Worm (Caenorhabditis elegans) whole organism, L4 larva: ENCODE data around the gene F49C12.11.

Experiments used
- F49E8.2 ChIP-seq: sonication (generic microtip); optimal IDR thresholded peaks from 2 replicates; lab custom pipeline; 2016; ENCODE audit warnings: missing compliant biosample characterization, mild to moderate bottlenecking, missing genetic modification characterization, borderline replicate concordance
- R02D3.7 ChIP-seq: fragments of 150-350 bp; sonication (generic microtip); optimal IDR thresholded peaks from 3 replicates; lab custom pipeline; 2014; ENCODE audit warnings: missing biosample characterization, missing genetic modification characterization
- Y105C5A.15 ChIP-seq: fragments of 200-800 bp; sonication (Bioruptor generic); IDR thresholded peaks from 2 replicates; pipeline ENCODE4 v1.3.6; 2022; ENCODE audit warnings: missing genetic modification characterization, missing compliant biosample characterization
- Y5F2A.4 ChIP-seq: fragments of 200-800 bp; sonication (Bioruptor generic); optimal IDR thresholded peaks from 2 replicates; lab custom pipeline; 2018; ENCODE audit warnings: mild to moderate bottlenecking, missing genetic modification characterization, missing compliant biosample characterization
- aha-1 ChIP-seq: fragments of 150-350 bp; peaks from one replicate; lab custom pipeline; 2014; ENCODE audit warnings: missing biosample characterization, missing genetic modification characterization
- arid-1 ChIP-seq: fragments of 200-800 bp; sonication (Bioruptor generic); conservative IDR thresholded peaks from 2 replicates; pipeline ENCODE4 v1.3.6; 2022; ENCODE audit warnings: missing genetic modification reagents, missing genetic modification characterization, missing compliant biosample characterization
- attf-4 ChIP-seq: sonication (generic microtip); optimal IDR thresholded peaks from 3 replicates; lab custom pipeline; 2017; ENCODE audit warnings: missing biosample characterization, missing genetic modification characterization
- ceh-20 ChIP-seq: fragments of 200-800 bp; sonication (Bioruptor generic); IDR thresholded peaks from 2 replicates; pipeline ENCODE4 v1.3.6; 2022; ENCODE audit warnings: missing genetic modification reagents, missing genetic modification characterization, missing compliant biosample characterization
- daf-16 ChIP-seq, 3 experiments: sonication (generic microtip); optimal IDR thresholded peaks; 2 replicates each; lab custom pipeline; 2016 to 2017; ENCODE audit warnings: missing genetic modification characterization in 3 of 3, missing genetic modification reagents in 3 of 3, mild to moderate bottlenecking in 2 of 3, missing compliant biosample characterization in 2 of 3, missing biosample characterization in 1 of 3, moderate library complexity in 1 of 3
- dmd-6 ChIP-seq: fragments of 200-800 bp; sonication (Bioruptor generic); IDR thresholded peaks from 2 replicates; pipeline ENCODE4 v1.3.6; 2022; ENCODE audit warnings: missing genetic modification reagents, missing genetic modification characterization, missing compliant biosample characterization
- dpl-1 ChIP-seq: fragments of 150-350 bp; optimal IDR thresholded peaks from 2 replicates; lab custom pipeline; 2014; ENCODE audit warnings: missing biosample characterization, missing genetic modification reagents, missing genetic modification characterization
- dve-1 ChIP-seq: sonication (generic microtip); optimal IDR thresholded peaks from 2 replicates; lab custom pipeline; 2017; ENCODE audit warnings: antibody characterized with exemption, mild to moderate bottlenecking, missing genetic modification characterization, missing compliant biosample characterization; ENCODE audit not compliant: insufficient read depth
- egl-27 ChIP-seq: sonication (generic microtip); optimal IDR thresholded peaks from 3 replicates; lab custom pipeline; 2017; ENCODE audit warnings: missing biosample characterization, missing genetic modification reagents, missing genetic modification characterization
- egl-43 ChIP-seq: fragments of 200-800 bp; sonication (Bioruptor generic); IDR thresholded peaks from 2 replicates; pipeline ENCODE4 v1.3.6; 2022; ENCODE audit warnings: missing genetic modification reagents, missing genetic modification characterization, missing compliant biosample characterization
- fkh-10 ChIP-seq: fragments of 150-350 bp; optimal IDR thresholded peaks from 2 replicates; lab custom pipeline; 2014; ENCODE audit warnings: missing biosample characterization, missing genetic modification reagents, missing genetic modification characterization
- hif-1 ChIP-seq, 2 experiments: sonication (generic microtip); optimal IDR thresholded peaks; 2 replicates each; lab custom pipeline; 2016 to 2017; ENCODE audit warnings: missing compliant biosample characterization in 2 of 2, missing genetic modification characterization in 2 of 2, missing genetic modification reagents in 2 of 2, missing genotype in 2 of 2, mild to moderate bottlenecking in 1 of 2
- hlh-11 ChIP-seq: fragments of 200-800 bp; sonication (Bioruptor generic); optimal IDR thresholded peaks from 2 replicates; lab custom pipeline; 2018; ENCODE audit warnings: mild to moderate bottlenecking, missing genetic modification characterization, missing compliant biosample characterization
- hlh-30 ChIP-seq: sonication (generic microtip); optimal IDR thresholded peaks from 2 replicates; lab custom pipeline; 2017; ENCODE audit warnings: antibody characterized with exemption, mild to moderate bottlenecking, missing genetic modification characterization, missing compliant biosample characterization; ENCODE audit not compliant: insufficient read depth
- hmg-1.1 ChIP-seq: fragments of 200-800 bp; sonication (Bioruptor generic); IDR thresholded peaks from 2 replicates; pipeline ENCODE4 v1.3.6; 2022; ENCODE audit warnings: missing genetic modification reagents, missing genetic modification characterization, missing compliant biosample characterization
- lin-1 ChIP-seq: fragments of 200-800 bp; sonication (Bioruptor generic); IDR thresholded peaks from 2 replicates; pipeline ENCODE4 v1.3.6; 2022; ENCODE audit warnings: missing genetic modification reagents, missing genetic modification characterization, missing compliant biosample characterization
- lin-13 ChIP-seq: fragments of 150-350 bp; optimal IDR thresholded peaks from 2 replicates; lab custom pipeline; 2014; ENCODE audit warnings: missing biosample characterization, missing genetic modification reagents, missing genetic modification characterization
- lin-29 ChIP-seq: fragments of 200-800 bp; sonication (Bioruptor generic); IDR thresholded peaks from 2 replicates; pipeline ENCODE4 v1.3.6; 2022; ENCODE audit warnings: missing genetic modification reagents, missing genetic modification characterization, missing compliant biosample characterization
- lin-38 ChIP-seq: fragments of 200-800 bp; sonication (Bioruptor generic); IDR thresholded peaks from 2 replicates; pipeline ENCODE4 v1.3.6; 2022; ENCODE audit warnings: missing genetic modification reagents, missing genetic modification characterization, missing compliant biosample characterization
- lsy-2 ChIP-seq, 2 experiments: fragments of 150-350 bp in 1 of 2; sonication (generic microtip) in 1 of 2; optimal IDR thresholded peaks; 2 replicates each; lab custom pipeline; 2014 to 2017; ENCODE audit warnings: missing biosample characterization in 2 of 2, missing genetic modification characterization in 2 of 2
- madf-9 ChIP-seq: fragments of 200-800 bp; sonication (Bioruptor generic); conservative IDR thresholded peaks from 2 replicates; pipeline ENCODE4 v1.3.6; 2022; ENCODE audit warnings: missing genetic modification reagents, missing genetic modification characterization, missing compliant biosample characterization
- mep-1 ChIP-seq: fragments of 150-350 bp; sonication (generic microtip); optimal IDR thresholded peaks from 3 replicates; lab custom pipeline; 2014; ENCODE audit warnings: missing biosample characterization, missing genetic modification characterization
- mes-2 ChIP-seq: sonication (generic microtip); optimal IDR thresholded peaks from 2 replicates; lab custom pipeline; 2016; ENCODE audit warnings: missing genotype, mild to moderate bottlenecking, missing genetic modification characterization, missing compliant biosample characterization; ENCODE audit not compliant: poor library complexity, severe bottlenecking
- nhr-102 ChIP-seq: sonication (generic microtip); optimal IDR thresholded peaks from 2 replicates; lab custom pipeline; 2016; ENCODE audit warnings: mild to moderate bottlenecking, missing genetic modification characterization, moderate library complexity, missing compliant biosample characterization
- nhr-28 ChIP-seq: fragments of 150-350 bp; optimal IDR thresholded peaks from 2 replicates; lab custom pipeline; 2014; ENCODE audit warnings: missing biosample characterization, missing genetic modification characterization
- nhr-41 ChIP-seq: fragments of 200-800 bp; sonication (Bioruptor generic); IDR thresholded peaks from 2 replicates; pipeline ENCODE4 v1.3.6; 2022; ENCODE audit warnings: missing genetic modification reagents, missing genetic modification characterization, missing compliant biosample characterization
- nhr-42 ChIP-seq: fragments of 200-800 bp; sonication (Bioruptor generic); IDR thresholded peaks from 2 replicates; pipeline ENCODE4 v1.3.6; 2022; ENCODE audit warnings: missing genetic modification characterization, missing compliant biosample characterization
- nhr-77 ChIP-seq: fragments of 150-350 bp; optimal IDR thresholded peaks from 2 replicates; lab custom pipeline; 2014; ENCODE audit warnings: missing biosample characterization, missing genetic modification characterization
- pha-4 ChIP-seq, 2 experiments: fragments of 150-350 bp in 1 of 2; fragments of 200-800 bp in 1 of 2; sonication (Bioruptor generic) in 1 of 2; IDR thresholded peaks in 1 of 2; optimal IDR thresholded peaks in 1 of 2; 2 replicates each; pipeline versions ENCODE4 v1.3.6 to Lab custom; 2014 to 2022; ENCODE audit warnings: missing genetic modification characterization in 2 of 2, missing genetic modification reagents in 2 of 2, missing biosample characterization in 1 of 2, missing compliant biosample characterization in 1 of 2
- pqm-1 ChIP-seq: sonication (generic microtip); optimal IDR thresholded peaks from 2 replicates; lab custom pipeline; 2017; ENCODE audit warnings: missing biosample characterization, missing genetic modification characterization
- sdz-12 ChIP-seq: fragments of 200-800 bp; sonication (Bioruptor generic); optimal IDR thresholded peaks from 2 replicates; lab custom pipeline; 2018; ENCODE audit warnings: mild to moderate bottlenecking, missing genetic modification characterization, missing compliant biosample characterization
- skn-1 ChIP-seq: fragments of 150-350 bp; optimal IDR thresholded peaks from 2 replicates; lab custom pipeline; 2014; ENCODE audit warnings: missing biosample characterization, missing genetic modification characterization
- unc-130 ChIP-seq: sonication (generic microtip); optimal IDR thresholded peaks from 2 replicates; lab custom pipeline; 2016; ENCODE audit warnings: missing genetic modification reagents, missing genetic modification characterization, missing compliant biosample characterization
- zip-11 ChIP-seq: fragments of 200-800 bp; sonication (Bioruptor generic); IDR thresholded peaks from 2 replicates; pipeline ENCODE4 v1.3.6; 2022; ENCODE audit warnings: missing genetic modification characterization, missing compliant biosample characterization
- zip-2 ChIP-seq: fragments of 150-350 bp; optimal IDR thresholded peaks from 2 replicates; lab custom pipeline; 2014; ENCODE audit warnings: missing biosample characterization, missing genetic modification characterization
- ztf-7 ChIP-seq: fragments of 150-350 bp; optimal IDR thresholded peaks from 2 replicates; lab custom pipeline; 2014; ENCODE audit warnings: missing biosample characterization, missing genetic modification characterization

The F49C12.11 gene

ce11 chrIV:9333007-9333406 is 13.8 kb downstream of the F49C12.11 start (continued):
- TF ChIP-seq hif-1 (tag; optimal IDR thresholded peaks at IDR 0.05; lab: Kevin White, UChicago) = no peak

- TF ChIP-seq nhr-102 (tag; lab: Kevin White, UChicago) = no peak
- peak; percentile 23 for TF ChIP-seq nhr-77 (tag; lab: Kevin White, UChicago)
- TF ChIP-seq nhr-28 (tag; lab: Kevin White, UChicago) = peak; percentile 27
- no peak for TF ChIP-seq nhr-42 (GFP tag; lab: Robert Waterston, UW)
- no peak for TF ChIP-seq R02D3.7 (tag; lab: Kevin White, UChicago)
- TF ChIP-seq lin-1 (GFP tag; lab: Robert Waterston, UW) = peak; percentile 49; the same call in 1 of the 2 replicates
- no peak for TF ChIP-seq fkh-10 (GFP tag; lab: Kevin White, UChicago)
- no peak for TF ChIP-seq ztf-7 (tag; lab: Kevin White, UChicago)
- TF ChIP-seq unc-130 = no peak
- 0 out of 2 replicates have a peak, but pooled peaks have one; percentile 40 for TF ChIP-seq hmg-1.1 (GFP tag; lab: Robert Waterston, UW)
- no peak for TF ChIP-seq zip-2
- no peak for TF ChIP-seq attf-4 (tag; lab: Kevin White, UChicago)
- peak; percentile 63 for TF ChIP-seq aha-1 (tag; lab: Kevin White, UChicago)
- no peak for TF ChIP-seq skn-1 (tag; lab: Kevin White, UChicago)
- TF ChIP-seq lin-13 (GFP tag; lab: Kevin White, UChicago) = no peak
- TF ChIP-seq egl-43 (GFP tag; lab: Robert Waterston, UW) = no peak
- peak in 1 of 2 experiments; percentile 57 for TF ChIP-seq lsy-2 (tag; optimal IDR thresholded peaks at IDR 0.05; lab: Kevin White, UChicago)
- TF ChIP-seq dmd-6 (GFP tag; lab: Robert Waterston, UW) = peak; percentile 75
- TF ChIP-seq madf-9 (GFP tag; lab: Robert Waterston, UW) = no peak
- peak; percentile 35 for TF ChIP-seq dpl-1
- no peak for TF ChIP-seq Y105C5A.15
- no peak for TF ChIP-seq pha-4 (GFP tag; IDR thresholded peaks at IDR 0.05; lab: Robert Waterston, UW)
- peak; percentile 40 for TF ChIP-seq pha-4 (tag; optimal IDR thresholded peaks at IDR 0.05; lab: Kevin White, UChicago)
- TF ChIP-seq hlh-30 (tag; lab: Kevin White, UChicago) = peak; percentile 57
- peak; percentile 55 for TF ChIP-seq mep-1 (tag; lab: Kevin White, UChicago)
- TF ChIP-seq mes-2 (tag; lab: Kevin White, UChicago) = peak; percentile 56
- no peak for TF ChIP-seq hif-1 (tag; optimal IDR thresholded peaks at IDR 0.05; lab: Kevin White, UChicago)
- no peak for TF ChIP-seq nhr-41 (GFP tag; lab: Robert Waterston, UW)
- no peak for TF ChIP-seq arid-1 (GFP tag; lab: Robert Waterston, UW)
- peak; percentile 24 for TF ChIP-seq pqm-1 (tag; lab: Kevin White, UChicago)
- TF ChIP-seq dve-1 (tag; lab: Kevin White, UChicago) = peak; percentile 69
- no peak for TF ChIP-seq egl-27
- TF ChIP-seq F49E8.2 (tag; lab: Kevin White, UChicago) = no peak
- TF ChIP-seq lin-38 = peak; percentile 29; the same call in 1 of the 2 replicates
- TF ChIP-seq lin-29 (GFP tag; lab: Robert Waterston, UW) = no peak
- TF ChIP-seq ceh-20 = 0 out of 2 replicates have a peak, but pooled peaks have one; percentile 8
- no peak for TF ChIP-seq Y5F2A.4 (GFP tag; lab: Kevin White, UChicago)
- no peak for TF ChIP-seq daf-16 (GFP tag; optimal IDR thresholded peaks at IDR 0.05; lab: Kevin White, UChicago)
- TF ChIP-seq daf-16 (tag; optimal IDR thresholded peaks at IDR 0.05; lab: Kevin White, UChicago) = peak; percentile 64
- no peak for TF ChIP-seq zip-11 (GFP tag; lab: Robert Waterston, UW)
- TF ChIP-seq sdz-12 = no peak
- TF ChIP-seq hlh-11 (tag; lab: Kevin White, UChicago) = peak; percentile 64
These were observed 16.5 kb downstream of the F49C12.11 start, which contains the start of the genes coa-4 and T20D3.14 for ce11 chrIV:9335552-9336251. Gene coa-4 (minus strand): TSS chrIV:9335602. Gene T20D3.14 (minus strand): TSS chrIV:9335909.
